Worm (Caenorhabditis elegans) whole organism, midembryonic: ENCODE results near the gene tbc-17.

ENCODE experiments used
- flt-1 ChIP-seq: fragments of 200-800 bp; sonication (Bioruptor generic); IDR thresholded peaks from 2 replicates; pipeline ENCODE4 v1.3.6; 2022; ENCODE audit warnings: missing genetic modification characterization, missing compliant biosample characterization
- klf-2 ChIP-seq: fragments of 200-800 bp; sonication (Bioruptor generic); conservative IDR thresholded peaks from 2 replicates; pipeline ENCODE4 v1.3.6; 2022; ENCODE audit warnings: missing genetic modification reagents, missing genetic modification characterization, missing compliant biosample characterization
- ref-1 ChIP-seq: fragments of 200-800 bp; sonication (Bioruptor generic); conservative IDR thresholded peaks from 2 replicates; pipeline ENCODE4 v1.3.6; 2022; ENCODE audit warnings: missing genetic modification reagents, missing genetic modification characterization, missing compliant biosample characterization
- tab-1 ChIP-seq: fragments of 200-800 bp; sonication (Bioruptor generic); IDR thresholded peaks from 2 replicates; pipeline ENCODE4 v1.3.6; 2022; ENCODE audit warnings: missing genetic modification characterization, missing compliant biosample characterization
- ztf-23 ChIP-seq: fragments of 200-800 bp; sonication (Bioruptor generic); IDR thresholded peaks from 2 replicates; pipeline ENCODE4 v1.3.6; 2022; ENCODE audit warnings: missing genetic modification reagents, missing genetic modification characterization, missing compliant biosample characterization
- ztf-29 ChIP-seq: fragments of 200-800 bp; sonication (Bioruptor generic); IDR thresholded peaks from 2 replicates; pipeline ENCODE4 v1.3.6; 2022; ENCODE audit warnings: missing genetic modification reagents, missing genetic modification characterization, missing compliant biosample characterization

DNA sequence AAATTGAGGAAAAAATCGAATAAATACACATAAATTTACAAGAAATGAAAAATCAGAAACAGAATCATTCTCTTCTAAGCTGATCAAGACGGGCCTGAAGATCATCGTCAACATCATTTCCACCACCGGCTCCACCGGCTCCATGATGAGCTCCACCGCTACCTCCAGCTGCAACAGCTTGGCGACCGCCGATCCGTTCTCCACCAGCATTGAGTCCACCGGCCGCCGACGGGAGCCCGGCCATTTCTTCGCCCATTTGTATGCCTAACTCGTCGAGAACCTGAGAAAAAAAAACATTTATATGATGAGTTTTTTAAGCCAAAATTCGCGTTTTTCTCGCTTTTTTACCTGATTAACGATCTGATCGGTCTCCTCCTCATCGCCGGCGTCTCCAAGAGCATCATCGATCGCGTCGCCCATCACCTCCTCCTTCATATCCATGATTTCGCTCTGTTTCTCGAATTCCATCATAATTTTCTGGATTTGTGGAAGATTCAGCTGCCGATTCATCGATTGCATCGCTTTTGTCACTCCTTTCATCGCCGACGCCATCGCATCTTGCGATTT is 73.1 kb downstream of the tbc-17 start:
- TF ChIP-seq flt-1: no peak
- no peak for TF ChIP-seq ztf-29 (GFP tag; lab: Robert Waterston, UW)
- TF ChIP-seq ref-1: no peak
- no peak for TF ChIP-seq ztf-23 (GFP tag; lab: Robert Waterston, UW)
- no peak for TF ChIP-seq tab-1 (GFP tag; lab: Robert Waterston, UW)
- no peak for TF ChIP-seq klf-2 (GFP tag; lab: Robert Waterston, UW)
